Fruit fly (Drosophila melanogaster): ENCODE data around the gene Nhe3.

Gene Nhe3

dm6 chr2L:6673211-6674012, 10.8 kb downstream of the Nhe3 start, which contains the start of gene Spn27A (continued):
- TF ChIP-seq CG15011 (GFP tag; optimal IDR thresholded peaks at IDR 0.05) (peak; percentile 48), CG18599 (GFP tag; optimal IDR thresholded peaks at IDR 0.05) (no peak), Drgx (GFP tag; IDR thresholded peaks at IDR 0.05) (peak; percentile 65), CG1647 (GFP tag; optimal IDR thresholded peaks at IDR 0.05) (no peak), Side (GFP tag; optimal IDR thresholded peaks at IDR 0.05) (peak; percentile 54), oc (tag; optimal IDR thresholded peaks at IDR 0.05) (peak; percentile 66), CG17612 (GFP tag; IDR thresholded peaks at IDR 0.05) (no peak), exex (tag; optimal IDR thresholded peaks at IDR 0.05) (peak; percentile 29), CG13287 (GFP tag; IDR thresholded peaks at IDR 0.05; ENCODE audit: partially characterized antibody) (peak; percentile 30; the same call in 1 of the 2 replicates), CG6683 (GFP tag; optimal IDR thresholded peaks at IDR 0.05) (no peak), gcm (GFP tag; optimal IDR thresholded peaks at IDR 0.05) (peak; percentile 83), row (GFP tag; IDR thresholded peaks at IDR 0.05) (peak; percentile 59; the same call in 2 of the 3 replicates), nerfin-1 (tag; optimal IDR thresholded peaks at IDR 0.05) (peak; percentile 76), Lhr (GFP tag; optimal IDR thresholded peaks at IDR 0.05) (peak; percentile 54), Vsx1 (GFP tag; optimal IDR thresholded peaks at IDR 0.05) (no peak), CG4730 (GFP tag; IDR thresholded peaks at IDR 0.05) (0 out of 2 replicates have a peak, but pooled peaks have one; percentile 25), CG13894 (tag; optimal IDR thresholded peaks at IDR 0.05) (peak; percentile 15), p53 (GFP tag; optimal IDR thresholded peaks at IDR 0.05) (peak; percentile 58), CG6854 (GFP tag; optimal IDR thresholded peaks at IDR 0.05) (no peak), CG3838 (GFP tag; optimal IDR thresholded peaks at IDR 0.05) (no peak), Mad (GFP tag; optimal IDR thresholded peaks at IDR 0.05) (no peak), CG9215 (GFP tag; IDR thresholded peaks at IDR 0.05) (no peak), ap (GFP tag; IDR thresholded peaks at IDR 0.05) (peak; percentile 50; the same call in 1 of the 2 replicates), jumu (GFP tag; optimal IDR thresholded peaks at IDR 0.05) (peak; percentile 31), CG31441 (GFP tag; IDR thresholded peaks at IDR 0.05) (no peak; the same call in 1 of the 2 replicates), CG12942 (GFP tag; optimal IDR thresholded peaks at IDR 0.05) (peak; percentile 36), cg (GFP tag; optimal IDR thresholded peaks at IDR 0.05) (no peak), CG3281 (GFP tag; optimal IDR thresholded peaks at IDR 0.05) (peak; percentile 60), bowl (GFP tag; IDR thresholded peaks at IDR 0.05) (no peak), ab (GFP tag; optimal IDR thresholded peaks at IDR 0.05) (no peak), Dp (GFP tag; optimal IDR thresholded peaks at IDR 0.05) (peak; percentile 76), CG18619 (GFP tag; optimal IDR thresholded peaks at IDR 0.05) (no peak), Hr78 (GFP tag; optimal IDR thresholded peaks at IDR 0.05) (no peak), CG17912 (GFP tag; optimal IDR thresholded peaks at IDR 0.05) (peak; percentile 40), tio (GFP tag; optimal IDR thresholded peaks at IDR 0.05) (peak; percentile 58), CG6791 (GFP tag; IDR thresholded peaks at IDR 0.05; ENCODE audit: partially characterized antibody) (no peak), Pdp1 (GFP tag; optimal IDR thresholded peaks at IDR 0.05) (peak; percentile 59 to 99), CrebB (tag; optimal IDR thresholded peaks at IDR 0.05) (peak; percentile 28), org-1 (GFP tag; optimal IDR thresholded peaks at IDR 0.05) (peak; percentile 23), Taf1 (GFP tag; IDR thresholded peaks at IDR 0.05) (no peak), lab (GFP tag; optimal IDR thresholded peaks at IDR 0.05) (no peak), CG4282 (GFP tag; optimal IDR thresholded peaks at IDR 0.05) (no peak), corto (GFP tag; optimal IDR thresholded peaks at IDR 0.05) (no peak), chif (GFP tag; optimal IDR thresholded peaks at IDR 0.05) (peak in 1 of 2 experiments; percentile 56), fd102C (GFP tag; optimal IDR thresholded peaks at IDR 0.05) (no peak), dysf (GFP tag; IDR thresholded peaks at IDR 0.05) (peak; percentile 54), Sry-δ (GFP tag; optimal IDR thresholded peaks at IDR 0.05) (peak; percentile 51), Camta (GFP tag; optimal IDR thresholded peaks at IDR 0.05) (peak; percentile 71)
